Worm (Caenorhabditis elegans) whole organism, mixed stage, embryonic: ENCODE data around the gene tag-180.

ENCODE experiments used
- M03D4.4 ChIP-seq: sonication (generic microtip); optimal IDR thresholded peaks from 2 replicates; lab custom pipeline; 2017; ENCODE audit warnings: mild to moderate bottlenecking, missing genetic modification characterization, missing compliant biosample characterization
- bed-3 ChIP-seq: fragments of 200-800 bp; sonication (Bioruptor generic); optimal IDR thresholded peaks from 3 replicates; lab custom pipeline; 2018; ENCODE audit warnings: mild to moderate bottlenecking, missing genetic modification characterization, moderate library complexity, missing compliant biosample characterization
- blmp-1 ChIP-seq: fragments of 150-350 bp; optimal IDR thresholded peaks from 2 replicates; lab custom pipeline; 2014; ENCODE audit warnings: missing biosample characterization, missing genetic modification characterization
- ceh-39 ChIP-seq: fragments of 150-350 bp; optimal IDR thresholded peaks from 2 replicates; lab custom pipeline; 2014; ENCODE audit warnings: missing biosample characterization, missing genetic modification characterization
- ceh-43 ChIP-seq: fragments of 200-800 bp; sonication (Bioruptor generic); optimal IDR thresholded peaks from 2 replicates; lab custom pipeline; 2018; ENCODE audit warnings: mild to moderate bottlenecking, missing genetic modification characterization, moderate library complexity, missing compliant biosample characterization
- ceh-83 ChIP-seq: fragments of 200-800 bp; sonication (Bioruptor generic); optimal IDR thresholded peaks from 2 replicates; lab custom pipeline; 2018; ENCODE audit warnings: mild to moderate bottlenecking, missing genetic modification characterization, missing compliant biosample characterization
- ces-1 ChIP-seq: fragments of 150-350 bp; optimal IDR thresholded peaks from 2 replicates; lab custom pipeline; 2014; ENCODE audit warnings: missing biosample characterization, missing genetic modification reagents, missing genetic modification characterization
- cnd-1 ChIP-seq: fragments of 200-800 bp; sonication (Bioruptor generic); optimal IDR thresholded peaks from 2 replicates; lab custom pipeline; 2018; ENCODE audit warnings: mild to moderate bottlenecking, missing genetic modification characterization, missing compliant biosample characterization
- drap-1 ChIP-seq: fragments of 200-800 bp; sonication (Bioruptor generic); optimal IDR thresholded peaks from 3 replicates; lab custom pipeline; 2018; ENCODE audit warnings: mild to moderate bottlenecking, missing genetic modification characterization, missing compliant biosample characterization
- elt-1 ChIP-seq: sonication (generic microtip); optimal IDR thresholded peaks from 2 replicates; lab custom pipeline; 2017; ENCODE audit warnings: missing genetic modification characterization, mild to moderate bottlenecking, missing compliant biosample characterization, antibody characterized with exemption, moderate library complexity, borderline replicate concordance; ENCODE audit not compliant: insufficient read depth
- elt-3 ChIP-seq: fragments of 150-350 bp; optimal IDR thresholded peaks from 2 replicates; lab custom pipeline; 2014; ENCODE audit warnings: missing biosample characterization, missing genetic modification characterization
- flh-1 ChIP-seq: fragments of 200-800 bp; sonication (Bioruptor generic); optimal IDR thresholded peaks from 2 replicates; lab custom pipeline; 2018; ENCODE audit warnings: mild to moderate bottlenecking, missing genetic modification characterization, moderate library complexity, missing compliant biosample characterization
- ham-2 ChIP-seq: fragments of 200-800 bp; sonication (Bioruptor generic); optimal IDR thresholded peaks from 2 replicates; lab custom pipeline; 2018; ENCODE audit warnings: mild to moderate bottlenecking, missing genetic modification characterization, missing compliant biosample characterization
- hlh-1 ChIP-seq: fragments of 150-350 bp; optimal IDR thresholded peaks from 2 replicates; lab custom pipeline; 2014; ENCODE audit warnings: missing biosample characterization, missing genetic modification reagents, missing genetic modification characterization
- lin-13 ChIP-seq: fragments of 150-350 bp; optimal IDR thresholded peaks from 2 replicates; lab custom pipeline; 2014; ENCODE audit warnings: missing biosample characterization, missing genetic modification characterization
- lin-32 ChIP-seq: fragments of 200-800 bp; sonication (Bioruptor generic); optimal IDR thresholded peaks from 2 replicates; lab custom pipeline; 2018; ENCODE audit warnings: mild to moderate bottlenecking, missing genetic modification characterization, missing compliant biosample characterization
- lsy-2 ChIP-seq: fragments of 150-350 bp; optimal IDR thresholded peaks from 2 replicates; lab custom pipeline; 2014; ENCODE audit warnings: missing biosample characterization, missing genetic modification characterization
- mab-5 ChIP-seq: fragments of 150-350 bp; optimal IDR thresholded peaks from 2 replicates; lab custom pipeline; 2014; ENCODE audit warnings: missing biosample characterization, missing genetic modification characterization
- mep-1 ChIP-seq: fragments of 150-350 bp; optimal IDR thresholded peaks from 2 replicates; lab custom pipeline; 2017; ENCODE audit warnings: missing biosample characterization, missing genetic modification reagents, missing genetic modification characterization, inconsistent platforms
- mls-2 ChIP-seq: sonication (generic microtip); optimal IDR thresholded peaks from 2 replicates; lab custom pipeline; 2016; ENCODE audit warnings: mild to moderate bottlenecking, missing genetic modification characterization, moderate library complexity, missing compliant biosample characterization
- nhr-12 ChIP-seq: fragments of 150-350 bp; optimal IDR thresholded peaks from 2 replicates; lab custom pipeline; 2014; ENCODE audit warnings: missing biosample characterization, missing genetic modification characterization
- nhr-2 ChIP-seq: fragments of 150-350 bp; optimal IDR thresholded peaks from 2 replicates; lab custom pipeline; 2014; ENCODE audit warnings: missing biosample characterization, missing genetic modification characterization
- nhr-237 ChIP-seq: fragments of 150-350 bp; optimal IDR thresholded peaks from 2 replicates; lab custom pipeline; 2014; ENCODE audit warnings: missing biosample characterization, missing genetic modification characterization
- nhr-28 ChIP-seq: fragments of 150-350 bp; optimal IDR thresholded peaks from 2 replicates; lab custom pipeline; 2014; ENCODE audit warnings: missing biosample characterization, missing genetic modification characterization
- nhr-76 ChIP-seq: sonication (generic microtip); optimal IDR thresholded peaks from 2 replicates; lab custom pipeline; 2017; ENCODE audit warnings: missing biosample characterization, missing genetic modification characterization
- pha-4 ChIP-seq: fragments of 150-350 bp; optimal IDR thresholded peaks from 2 replicates; lab custom pipeline; 2018; ENCODE audit warnings: missing biosample characterization, missing genetic modification reagents, missing genetic modification characterization
- sem-2 ChIP-seq: fragments of 200-800 bp; sonication (Bioruptor generic); optimal IDR thresholded peaks from 2 replicates; lab custom pipeline; 2018; ENCODE audit warnings: mild to moderate bottlenecking, missing genetic modification characterization, missing compliant biosample characterization
- snpc-4 ChIP-seq: fragments of 150-350 bp; optimal IDR thresholded peaks from 2 replicates; lab custom pipeline; 2014; ENCODE audit warnings: missing biosample characterization, missing genetic modification characterization
- sptf-1 ChIP-seq: sonication (generic microtip); optimal IDR thresholded peaks from 2 replicates; lab custom pipeline; 2017; ENCODE audit warnings: mild to moderate bottlenecking, missing genetic modification characterization, moderate library complexity, missing compliant biosample characterization
- tbx-8 ChIP-seq: fragments of 200-800 bp; sonication (Bioruptor generic); optimal IDR thresholded peaks from 2 replicates; lab custom pipeline; 2018; ENCODE audit warnings: mild to moderate bottlenecking, missing genetic modification characterization, moderate library complexity, missing compliant biosample characterization
- unc-120 ChIP-seq: sonication (generic microtip); optimal IDR thresholded peaks from 2 replicates; lab custom pipeline; 2017; ENCODE audit warnings: missing genetic modification characterization, missing compliant biosample characterization; ENCODE audit not compliant: poor library complexity, severe bottlenecking
- unc-39 ChIP-seq: fragments of 150-350 bp; optimal IDR thresholded peaks from 2 replicates; lab custom pipeline; 2014; ENCODE audit warnings: missing biosample characterization, missing genetic modification characterization
- unc-62 ChIP-seq: fragments of 150-350 bp; optimal IDR thresholded peaks from 2 replicates; lab custom pipeline; 2014; ENCODE audit warnings: missing biosample characterization, missing genetic modification reagents, missing genetic modification characterization
- zip-8 ChIP-seq: fragments of 150-350 bp; optimal IDR thresholded peaks from 2 replicates; lab custom pipeline; 2014; ENCODE audit warnings: missing biosample characterization, missing genetic modification characterization
- ztf-11 ChIP-seq: fragments of 150-350 bp; optimal IDR thresholded peaks from 2 replicates; lab custom pipeline; 2014; ENCODE audit warnings: missing biosample characterization, missing genetic modification characterization

Gene tag-180

DNA sequence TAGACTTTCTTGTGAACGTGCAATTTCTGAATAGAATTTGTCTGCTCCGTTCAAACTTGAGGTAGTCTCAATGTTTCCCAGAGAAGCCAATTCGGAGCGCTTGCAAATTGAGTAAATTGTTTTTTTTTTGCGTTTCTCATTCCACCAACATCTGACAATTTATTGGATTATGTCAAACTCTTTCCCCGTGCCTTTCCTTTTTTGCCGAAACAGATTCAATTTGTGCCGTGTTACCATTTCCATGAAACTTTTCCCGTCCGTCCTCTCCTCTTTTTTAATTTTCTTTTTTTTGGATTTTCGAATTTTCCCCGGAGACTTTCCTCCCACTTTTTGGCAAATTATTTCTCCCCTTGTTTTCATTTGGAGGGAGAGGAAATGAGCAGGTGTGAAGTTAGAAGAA lies 24.2 kb upstream of the tag-180 start:
- TF ChIP-seq nhr-12 (tag; lab: Kevin White, UChicago) (no peak), unc-39 (tag; lab: Kevin White, UChicago) (no peak), sem-2 (no peak), lin-13 (tag; lab: Kevin White, UChicago) (no peak)

- TF ChIP-seq M03D4.4 (tag; lab: Kevin White, UChicago) (no peak), cnd-1 (tag; lab: Kevin White, UChicago) (no peak), nhr-2 (tag; lab: Kevin White, UChicago) (no peak), drap-1 (GFP tag; lab: Kevin White, UChicago) (no peak), ceh-43 (GFP tag; lab: Kevin White, UChicago) (no peak), mep-1 (tag; lab: Kevin White, UChicago) (no peak), nhr-76 (tag; lab: Kevin White, UChicago) (no peak), blmp-1 (tag; lab: Kevin White, UChicago) (no peak), unc-62 (GFP tag; lab: Kevin White, UChicago) (no peak), ham-2 (GFP tag; lab: Kevin White, UChicago) (no peak), ceh-39 (tag; lab: Kevin White, UChicago) (no peak), sem-2 (no peak), elt-1 (no peak), lsy-2 (tag; lab: Kevin White, UChicago) (no peak), bed-3 (GFP tag; lab: Kevin White, UChicago) (no peak), mab-5 (tag; lab: Kevin White, UChicago) (no peak), snpc-4 (tag; lab: Kevin White, UChicago) (no peak)
Observed at ce11 chrII:11351599-11351998, 22.4 kb upstream of the tag-180 start, which contains the start of gene clh-2. Gene clh-2 (plus strand): TSS chrII:11351899.

- no peak for TF ChIP-seq ztf-11
- no peak for TF ChIP-seq nhr-28 (tag; lab: Kevin White, UChicago)
- no peak for TF ChIP-seq nhr-2 (tag; lab: Kevin White, UChicago)
- TF ChIP-seq lin-32 (GFP tag; lab: Kevin White, UChicago) = no peak
- TF ChIP-seq unc-62 (GFP tag; lab: Kevin White, UChicago) = no peak
- TF ChIP-seq hlh-1 (tag; lab: Kevin White, UChicago) = no peak
- TF ChIP-seq lsy-2 (tag; lab: Kevin White, UChicago) = no peak
- no peak for TF ChIP-seq lin-13 (tag; lab: Kevin White, UChicago)
- no peak for TF ChIP-seq nhr-12 (tag; lab: Kevin White, UChicago)
- TF ChIP-seq nhr-237 (tag; lab: Kevin White, UChicago) = no peak
- no peak for TF ChIP-seq elt-3
- TF ChIP-seq ceh-43 (GFP tag; lab: Kevin White, UChicago) = no peak
Observed at ce11 chrII:11349892-11350291, 20.7 kb upstream of the tag-180 start, which contains the start of gene dph-5. Gene dph-5 (plus strand): TSS chrII:11350192.

DNA sequence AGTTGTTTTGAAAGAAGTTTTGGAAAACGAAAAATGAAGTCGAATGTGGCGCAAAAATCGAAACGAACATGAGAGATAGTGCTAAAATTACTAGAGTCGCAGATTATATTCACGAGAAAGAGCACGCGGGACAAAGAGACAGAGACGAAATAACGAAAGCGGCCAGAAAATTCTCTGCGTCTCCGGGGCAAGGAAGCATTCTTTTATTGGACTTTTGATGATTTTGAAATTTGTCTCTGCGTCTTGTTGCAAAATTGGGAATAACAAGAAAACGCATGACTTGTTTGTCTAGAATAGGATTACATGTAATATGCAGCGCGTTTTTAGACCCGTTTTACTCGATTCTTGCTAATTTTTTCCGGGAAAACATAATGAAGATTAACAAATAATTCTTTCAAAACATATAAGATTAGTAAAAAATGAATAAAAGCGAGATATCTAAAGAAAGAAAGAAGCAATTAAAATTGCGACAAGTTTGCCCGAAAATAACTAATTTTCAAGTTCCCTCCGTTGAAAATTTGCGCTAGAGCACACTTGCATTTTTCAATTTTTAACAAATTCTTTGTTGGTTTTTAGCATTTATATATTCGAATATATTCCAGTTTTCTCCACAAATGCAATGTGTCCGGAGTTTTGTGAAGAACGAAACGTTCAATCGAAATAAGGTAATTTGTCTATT lies 18.8 kb upstream of the tag-180 start, which contains the start of the genes B0491.6 and pigm-1:
TSS of gene B0491.6 (minus strand) at position 466 of the 679 bp plus-strand sequence.
TSS of gene pigm-1 (plus strand) at position 568 of the 679 bp plus-strand sequence.
- TF ChIP-seq elt-1 (no peak), ceh-39 (tag; lab: Kevin White, UChicago) (no peak), unc-120 (tag; lab: Kevin White, UChicago) (peak; percentile 68), sem-2 (no peak), unc-62 (GFP tag; lab: Kevin White, UChicago) (no peak), mab-5 (tag; lab: Kevin White, UChicago) (no peak), elt-3 (no peak), nhr-12 (tag; lab: Kevin White, UChicago) (no peak), ces-1 (peak; percentile 91), cnd-1 (tag; lab: Kevin White, UChicago) (no peak), nhr-2 (tag; lab: Kevin White, UChicago) (no peak), unc-39 (tag; lab: Kevin White, UChicago) (no peak), ceh-43 (GFP tag; lab: Kevin White, UChicago) (no peak), ceh-83 (GFP tag; lab: Kevin White, UChicago) (no peak), lsy-2 (tag; lab: Kevin White, UChicago) (no peak), hlh-1 (tag; lab: Kevin White, UChicago) (no peak), sptf-1 (tag; lab: Kevin White, UChicago) (no peak), mls-2 (peak; percentile 17), ztf-11 (no peak), tbx-8 (GFP tag; lab: Kevin White, UChicago) (no peak), zip-8 (tag; lab: Kevin White, UChicago) (no peak), bed-3 (GFP tag; lab: Kevin White, UChicago) (no peak), flh-1 (GFP tag; lab: Kevin White, UChicago) (no peak), nhr-237 (tag; lab: Kevin White, UChicago) (peak; percentile 77), pha-4 (tag; lab: Kevin White, UChicago) (peak; percentile 44), lin-13 (tag; lab: Kevin White, UChicago) (no peak), snpc-4 (tag; lab: Kevin White, UChicago) (no peak), ham-2 (GFP tag; lab: Kevin White, UChicago) (peak; percentile 62), blmp-1 (tag; lab: Kevin White, UChicago) (no peak), M03D4.4 (tag; lab: Kevin White, UChicago) (no peak), drap-1 (GFP tag; lab: Kevin White, UChicago) (no peak), nhr-28 (tag; lab: Kevin White, UChicago) (no peak), nhr-76 (tag; lab: Kevin White, UChicago) (no peak), mep-1 (tag; lab: Kevin White, UChicago) (peak; percentile 1), lin-32 (GFP tag; lab: Kevin White, UChicago) (no peak)
